Fruit fly (Drosophila melanogaster) whole organism, embryonic: ENCODE data around the gene CG8034.
A peak's percentile ranks its signal among the peaks of the same experiment; 100 is the strongest.

Source experiments
- Atf6 ChIP-seq: fragments of 200-800 bp; sonication (Bioruptor generic); IDR thresholded peaks from 2 replicates; pipeline ENCODE4 v1.3.6; 2022; ENCODE audit warnings: missing biosample characterization, missing genetic modification characterization
- Bteb2 ChIP-seq: fragments of 200-800 bp; sonication (Bioruptor generic); optimal IDR thresholded peaks from 2 replicates; lab custom pipeline; 2016; ENCODE audit warnings: missing biosample characterization, missing genetic modification characterization
- CG10147 ChIP-seq: fragments of 200-800 bp; sonication (Bioruptor generic); optimal IDR thresholded peaks from 2 replicates; lab custom pipeline; 2019; ENCODE audit warnings: missing biosample characterization, mild to moderate bottlenecking, missing genetic modification characterization, moderate library complexity
- CG10321 ChIP-seq: fragments of 200-800 bp; sonication (Bioruptor generic); IDR thresholded peaks from 2 replicates; pipeline ENCODE4 v1.3.6; 2022; ENCODE audit warnings: missing biosample characterization, missing genetic modification characterization
- CG11504 ChIP-seq: fragments of 200-800 bp; sonication (Bioruptor generic); optimal IDR thresholded peaks from 3 replicates; lab custom pipeline; 2019; ENCODE audit warnings: missing biosample characterization, mild to moderate bottlenecking, missing genetic modification characterization, moderate library complexity
- CG1233 ChIP-seq: fragments of 200-800 bp; sonication (Bioruptor generic); optimal IDR thresholded peaks from 4 replicates; lab custom pipeline; 2018; ENCODE audit warnings: missing biosample characterization, mild to moderate bottlenecking, missing genetic modification characterization
- CG12744 ChIP-seq: fragments of 200-800 bp; sonication (Bioruptor generic); optimal IDR thresholded peaks from 2 replicates; lab custom pipeline; 2016; ENCODE audit warnings: missing biosample characterization, missing genetic modification characterization
- CG13424 ChIP-seq: fragments of 200-800 bp; sonication (Bioruptor generic); optimal IDR thresholded peaks from 2 replicates; lab custom pipeline; 2019; ENCODE audit warnings: missing biosample characterization, mild to moderate bottlenecking, missing genetic modification characterization, moderate library complexity
- CG15269 ChIP-seq: fragments of 200-800 bp; sonication (Bioruptor generic); optimal IDR thresholded peaks from 2 replicates; lab custom pipeline; 2018; ENCODE audit warnings: missing biosample characterization, mild to moderate bottlenecking, missing genetic modification characterization, moderate library complexity
- CG1602 ChIP-seq: fragments of 200-800 bp; sonication (Bioruptor generic); optimal IDR thresholded peaks from 3 replicates; lab custom pipeline; 2016; ENCODE audit warnings: missing biosample characterization, missing genetic modification characterization
- CG16813 ChIP-seq: fragments of 200-800 bp; sonication (Bioruptor generic); IDR thresholded peaks from 3 replicates; pipeline ENCODE4 v1.3.6; 2022; ENCODE audit warnings: missing biosample characterization, missing genetic modification characterization; ENCODE audit not compliant: partially characterized antibody
- CG17385 ChIP-seq: fragments of 200-800 bp; sonication (Bioruptor generic); optimal IDR thresholded peaks from 3 replicates; lab custom pipeline; 2018; ENCODE audit warnings: missing biosample characterization, mild to moderate bottlenecking, missing genetic modification characterization
- CG17829 ChIP-seq: fragments of 200-800 bp; optimal IDR thresholded peaks from 2 replicates; lab custom pipeline; 2019; ENCODE audit warnings: missing biosample characterization, mild to moderate bottlenecking, missing genetic modification characterization, moderate library complexity
- CG18619 ChIP-seq: fragments of 200-800 bp; sonication (Bioruptor generic); optimal IDR thresholded peaks from 3 replicates; lab custom pipeline; 2017; ENCODE audit warnings: missing biosample characterization, mild to moderate bottlenecking, missing genetic modification characterization
- CG2202 ChIP-seq: fragments of 200-800 bp; sonication (Bioruptor generic); optimal IDR thresholded peaks from 2 replicates; lab custom pipeline; 2018; ENCODE audit warnings: missing biosample characterization, mild to moderate bottlenecking, missing genetic modification characterization
- CG2712 ChIP-seq: fragments of 200-800 bp; optimal IDR thresholded peaks from 3 replicates; lab custom pipeline; 2019; ENCODE audit warnings: missing biosample characterization, mild to moderate bottlenecking, missing genetic modification characterization, moderate library complexity
- CG3065 ChIP-seq: fragments of 200-800 bp; sonication (Bioruptor generic); optimal IDR thresholded peaks from 2 replicates; lab custom pipeline; 2016; ENCODE audit warnings: missing biosample characterization, missing genetic modification characterization
- CG32772 ChIP-seq: fragments of 200-800 bp; sonication (Bioruptor generic); IDR thresholded peaks from 2 replicates; pipeline ENCODE4 v1.3.6; 2022; ENCODE audit warnings: missing biosample characterization, missing genetic modification characterization
- CG6654 ChIP-seq: fragments of 200-800 bp; sonication (Bioruptor generic); optimal IDR thresholded peaks from 2 replicates; lab custom pipeline; 2017; ENCODE audit warnings: missing biosample characterization, mild to moderate bottlenecking, missing genetic modification characterization
- CG7372 ChIP-seq: fragments of 200-800 bp; sonication (Bioruptor generic); IDR thresholded peaks from 2 replicates; pipeline ENCODE4 v1.3.6; 2022; ENCODE audit warnings: missing biosample characterization, missing genetic modification characterization
- CG7745 ChIP-seq: fragments of 200-800 bp; sonication (Bioruptor generic); optimal IDR thresholded peaks from 2 replicates; lab custom pipeline; 2018; ENCODE audit warnings: missing biosample characterization, mild to moderate bottlenecking, missing genetic modification characterization, moderate library complexity
- CG7786 ChIP-seq: fragments of 200-800 bp; sonication (Bioruptor generic); optimal IDR thresholded peaks from 2 replicates; lab custom pipeline; 2016; ENCODE audit warnings: missing biosample characterization, missing genetic modification characterization
- CTCF ChIP-seq: fragments of 200-800 bp; sonication (Bioruptor generic); optimal IDR thresholded peaks from 2 replicates; lab custom pipeline; 2017; ENCODE audit warnings: missing biosample characterization, mild to moderate bottlenecking, missing genetic modification characterization, moderate library complexity
- Camta ChIP-seq: fragments of 200-800 bp; sonication (Bioruptor generic); optimal IDR thresholded peaks from 2 replicates; lab custom pipeline; 2016; ENCODE audit warnings: missing biosample characterization, missing genetic modification characterization
- Eip74EF ChIP-seq, 2 experiments: fragments of 200-800 bp in 1 of 2; fragments of >200 bp in 1 of 2; sonication (Bioruptor generic) in 1 of 2; optimal IDR thresholded peaks; 2 replicates each; lab custom pipeline; 2017 to 2019; ENCODE audit warnings: missing biosample characterization in 2 of 2, missing genetic modification characterization in 2 of 2, mild to moderate bottlenecking in 1 of 2, moderate library complexity in 1 of 2
- GATAe ChIP-seq: fragments of 200-800 bp; sonication (Bioruptor generic); conservative IDR thresholded peaks from 2 replicates; pipeline ENCODE4 v1.3.6; 2022; ENCODE audit warnings: missing biosample characterization, missing genetic modification characterization
- HLH4C ChIP-seq: fragments of 200-800 bp; sonication (Bioruptor generic); IDR thresholded peaks from 3 replicates; pipeline ENCODE4 v1.3.6; 2022; ENCODE audit warnings: missing biosample characterization, missing genetic modification characterization; ENCODE audit not compliant: partially characterized antibody
- HLHmδ ChIP-seq: fragments of 200-800 bp; sonication (Bioruptor generic); optimal IDR thresholded peaks from 2 replicates; lab custom pipeline; 2018; ENCODE audit warnings: missing biosample characterization, mild to moderate bottlenecking, missing genetic modification characterization, moderate library complexity
- Lhr ChIP-seq: fragments of 200-800 bp; sonication (Bioruptor generic); optimal IDR thresholded peaks from 3 replicates; lab custom pipeline; 2017; ENCODE audit warnings: mild to moderate bottlenecking, missing biosample characterization, missing genetic modification reagents, missing genetic modification characterization
- Myb ChIP-seq: fragments of 200-800 bp; sonication (Bioruptor generic); optimal IDR thresholded peaks from 2 replicates; lab custom pipeline; 2016; ENCODE audit warnings: missing biosample characterization, missing genetic modification characterization
- Sox102F ChIP-seq: fragments of 200-800 bp; sonication (Bioruptor generic); optimal IDR thresholded peaks from 2 replicates; lab custom pipeline; 2018; ENCODE audit warnings: missing biosample characterization, mild to moderate bottlenecking, missing genetic modification characterization, moderate library complexity
- Ssrp ChIP-seq: fragments of 200-800 bp; sonication (Bioruptor generic); optimal IDR thresholded peaks from 2 replicates; lab custom pipeline; 2018; ENCODE audit warnings: missing biosample characterization, mild to moderate bottlenecking, missing genetic modification characterization, moderate library complexity
- amos ChIP-seq: fragments of 200-800 bp; sonication (Bioruptor generic); IDR thresholded peaks from 2 replicates; pipeline ENCODE4 v1.3.6; 2022; ENCODE audit warnings: missing biosample characterization, missing genetic modification characterization; ENCODE audit not compliant: partially characterized antibody
- cas ChIP-seq: fragments of 200-800 bp; sonication (Bioruptor generic); IDR thresholded peaks from 2 replicates; pipeline ENCODE4 v1.3.6; 2022; ENCODE audit warnings: missing biosample characterization, missing genetic modification characterization
- chif ChIP-seq, 2 experiments: fragments of 200-800 bp; sonication (Bioruptor generic); optimal IDR thresholded peaks; 3 replicates each; lab custom pipeline; 2016; ENCODE audit warnings: missing biosample characterization in 2 of 2, missing genetic modification characterization in 2 of 2
- emc ChIP-seq: fragments of 200-800 bp; sonication (Bioruptor generic); optimal IDR thresholded peaks from 2 replicates; lab custom pipeline; 2016; ENCODE audit warnings: missing biosample characterization, missing genetic modification characterization
- fd3F ChIP-seq: fragments of 200-800 bp; sonication (Bioruptor generic); optimal IDR thresholded peaks from 2 replicates; lab custom pipeline; 2018; ENCODE audit warnings: missing biosample characterization, mild to moderate bottlenecking, missing genetic modification characterization, moderate library complexity
- hb ChIP-seq: fragments of 200-800 bp; sonication (Bioruptor generic); IDR thresholded peaks from 3 replicates; pipeline ENCODE4 v1.3.6; 2022; ENCODE audit warnings: missing biosample characterization, missing genetic modification characterization; ENCODE audit not compliant: partially characterized antibody
- kah ChIP-seq: fragments of 200-800 bp; sonication (Bioruptor generic); optimal IDR thresholded peaks from 2 replicates; lab custom pipeline; 2018; ENCODE audit warnings: missing biosample characterization, mild to moderate bottlenecking, missing genetic modification characterization
- kni ChIP-seq: fragments of 200-800 bp; sonication (Bioruptor generic); optimal IDR thresholded peaks from 3 replicates; lab custom pipeline; 2017; ENCODE audit warnings: mild to moderate bottlenecking, missing biosample characterization, missing genetic modification reagents, missing genetic modification characterization
- lov ChIP-seq, 2 experiments: fragments of 200-800 bp in 1 of 2; fragments of >200 bp in 1 of 2; sonication (Bioruptor generic) in 1 of 2; IDR thresholded peaks in 1 of 2; optimal IDR thresholded peaks in 1 of 2; 2 replicates in 1 of 2; 3 replicates in 1 of 2; pipeline versions ENCODE4 v1.3.6 to Lab custom; 2017 to 2022; ENCODE audit warnings: missing biosample characterization in 1 of 2, missing genetic modification characterization in 1 of 2
- odd ChIP-seq: fragments of 200-800 bp; sonication (Bioruptor generic); optimal IDR thresholded peaks from 2 replicates; lab custom pipeline; 2017; ENCODE audit warnings: missing biosample characterization, mild to moderate bottlenecking, missing genetic modification characterization
- onecut ChIP-seq: fragments of 200-800 bp; sonication (Bioruptor generic); IDR thresholded peaks from 2 replicates; pipeline ENCODE4 v1.3.6; 2022; ENCODE audit warnings: missing biosample characterization, missing genetic modification characterization
- pb ChIP-seq: fragments of 200-800 bp; sonication (Bioruptor generic); optimal IDR thresholded peaks from 3 replicates; lab custom pipeline; 2016; ENCODE audit warnings: missing biosample characterization, missing genetic modification characterization
- psq ChIP-seq: fragments of 200-800 bp; sonication (Bioruptor generic); optimal IDR thresholded peaks from 2 replicates; lab custom pipeline; 2017; ENCODE audit warnings: missing biosample characterization, missing genetic modification characterization
- schlank ChIP-seq: fragments of 200-800 bp; sonication (Bioruptor generic); optimal IDR thresholded peaks from 2 replicates; lab custom pipeline; 2018; ENCODE audit warnings: missing biosample characterization, mild to moderate bottlenecking, missing genetic modification characterization
- slp2 ChIP-seq: fragments of 200-800 bp; sonication (Bioruptor generic); optimal IDR thresholded peaks from 2 replicates; lab custom pipeline; 2016; ENCODE audit warnings: missing biosample characterization, missing genetic modification characterization
- tgo ChIP-seq: fragments of 200-800 bp; sonication (Bioruptor generic); IDR thresholded peaks from 3 replicates; pipeline ENCODE4 v1.3.6; 2022; ENCODE audit warnings: missing biosample characterization, missing genetic modification characterization
- vvl ChIP-seq: fragments of 200-800 bp; sonication (Bioruptor generic); IDR thresholded peaks from 2 replicates; pipeline ENCODE4 v1.3.6; 2022; ENCODE audit warnings: missing biosample characterization, missing genetic modification characterization

CG8034 gene

dm6 chrX:19317058-19317767, 19.3 kb upstream of the CG8034 start (continued):
- TF ChIP-seq HLHmδ (GFP tag; lab: Kevin White, UChicago) (no peak), hb (no peak), Myb (no peak), Sox102F (GFP tag; lab: Kevin White, UChicago) (peak; percentile 75), chif (GFP tag; optimal IDR thresholded peaks at IDR 0.05; lab: Kevin White, UChicago) (no peak), CG7786 (no peak), kni (GFP tag; lab: Kevin White, UChicago) (no peak), pb (no peak), schlank (tag; lab: Kevin White, UChicago) (no peak), Lhr (GFP tag; lab: Kevin White, UChicago) (no peak), CG10147 (peak; percentile 58), Eip74EF (GFP tag; optimal IDR thresholded peaks at IDR 0.05; lab: Kevin White, UChicago) (peak in 1 of 2 experiments; percentile 55), CG2712 (tag; lab: Kevin White, UChicago) (peak; percentile 82), Ssrp (tag; lab: Kevin White, UChicago) (peak; percentile 54), CG13424 (tag; lab: Kevin White, UChicago) (peak; percentile 69), CG16813 (GFP tag; lab: Robert Waterston, UW) (no peak), CG7745 (no peak), CG2202 (tag; lab: Kevin White, UChicago) (no peak), onecut (GFP tag; lab: Robert Waterston, UW) (no peak), lov (optimal IDR thresholded peaks at IDR 0.05; lab: Kevin White, UChicago) (no peak), lov (GFP tag; IDR thresholded peaks at IDR 0.05; lab: Robert Waterston, UW) (no peak), CG1233 (peak; percentile 29), psq (GFP tag; lab: Kevin White, UChicago) (no peak), CG17829 (tag; lab: Kevin White, UChicago) (peak; percentile 76), CG3065 (no peak), GATAe (GFP tag; lab: Robert Waterston, UW) (no peak), CG32772 (peak; percentile 74), vvl (GFP tag; lab: Robert Waterston, UW) (peak; percentile 71), slp2 (GFP tag; lab: Kevin White, UChicago) (no peak), CG12744 (GFP tag; lab: Kevin White, UChicago) (no peak), CG10321 (GFP tag; lab: Robert Waterston, UW) (no peak), cas (GFP tag; lab: Robert Waterston, UW) (no peak), CG17385 (GFP tag; lab: Kevin White, UChicago) (peak; percentile 62), fd3F (GFP tag; lab: Kevin White, UChicago) (peak; percentile 33), Camta (GFP tag; lab: Kevin White, UChicago) (peak; percentile 25), kah (GFP tag; lab: Kevin White, UChicago) (peak; percentile 38), Atf6 (GFP tag; lab: Robert Waterston, UW) (peak; percentile 7; the same call in 1 of the 2 replicates), CTCF (no peak), tgo (GFP tag; lab: Robert Waterston, UW) (peak; percentile 69), Bteb2 (GFP tag; lab: Kevin White, UChicago) (no peak), CG15269 (peak; percentile 75), CG7372 (GFP tag; lab: Robert Waterston, UW) (no peak), CG1602 (peak; percentile 23), amos (GFP tag; lab: Robert Waterston, UW) (no peak), emc (no peak), odd (GFP tag; lab: Kevin White, UChicago) (peak; percentile 46), HLH4C (GFP tag; lab: Robert Waterston, UW) (no peak), CG6654 (GFP tag; lab: Kevin White, UChicago) (peak; percentile 22), CG18619 (peak; percentile 50), CG11504 (peak; percentile 74)
